Worm (Caenorhabditis elegans) whole organism, early embryonic: ENCODE measurements around the gene ptr-6.

ENCODE experiments used
- B0310.2 ChIP-seq: sonication (generic microtip); optimal IDR thresholded peaks from 2 replicates; lab custom pipeline; 2016; ENCODE audit warnings: mild to moderate bottlenecking, missing genetic modification characterization, missing compliant biosample characterization
- F13C5.2 ChIP-seq: sonication (generic microtip); optimal IDR thresholded peaks from 2 replicates; lab custom pipeline; 2017; ENCODE audit warnings: mild to moderate bottlenecking, missing genetic modification characterization, inconsistent platforms, missing compliant biosample characterization
- aly-1 ChIP-seq: sonication (generic microtip); optimal IDR thresholded peaks from 2 replicates; lab custom pipeline; 2016; ENCODE audit warnings: missing genetic modification characterization, missing compliant biosample characterization
- ama-1 ChIP-seq: fragments of 150-350 bp; optimal IDR thresholded peaks from 2 replicates; lab custom pipeline; 2014
- ceh-13 ChIP-seq: fragments of 200-800 bp; sonication (Bioruptor generic); optimal IDR thresholded peaks from 2 replicates; lab custom pipeline; 2018; ENCODE audit warnings: mild to moderate bottlenecking, missing genetic modification characterization, missing compliant biosample characterization
- flt-1 ChIP-seq: fragments of 200-800 bp; sonication (Bioruptor generic); IDR thresholded peaks from 2 replicates; pipeline ENCODE4 v1.3.6; 2022; ENCODE audit warnings: missing genetic modification characterization, missing compliant biosample characterization
- hmbx-1 ChIP-seq: sonication (generic microtip); optimal IDR thresholded peaks from 2 replicates; lab custom pipeline; 2016; ENCODE audit warnings: mild to moderate bottlenecking, missing genetic modification characterization, missing compliant biosample characterization
- hnd-1 ChIP-seq: sonication (generic microtip); optimal IDR thresholded peaks from 2 replicates; lab custom pipeline; 2016; ENCODE audit warnings: missing genetic modification characterization, missing compliant biosample characterization
- pes-1 ChIP-seq: fragments of 200-800 bp; sonication (Bioruptor generic); IDR thresholded peaks from 2 replicates; pipeline ENCODE4 v1.3.6; 2022; ENCODE audit warnings: missing genetic modification reagents, missing genetic modification characterization, missing compliant biosample characterization
- tbx-11 ChIP-seq: fragments of 200-800 bp; sonication (Bioruptor generic); IDR thresholded peaks from 2 replicates; pipeline ENCODE4 v1.3.6; 2022; ENCODE audit warnings: missing genetic modification characterization, missing compliant biosample characterization
- tra-4 ChIP-seq: sonication (generic microtip); optimal IDR thresholded peaks from 2 replicates; lab custom pipeline; 2017; ENCODE audit warnings: missing genetic modification characterization, missing compliant biosample characterization

DNA sequence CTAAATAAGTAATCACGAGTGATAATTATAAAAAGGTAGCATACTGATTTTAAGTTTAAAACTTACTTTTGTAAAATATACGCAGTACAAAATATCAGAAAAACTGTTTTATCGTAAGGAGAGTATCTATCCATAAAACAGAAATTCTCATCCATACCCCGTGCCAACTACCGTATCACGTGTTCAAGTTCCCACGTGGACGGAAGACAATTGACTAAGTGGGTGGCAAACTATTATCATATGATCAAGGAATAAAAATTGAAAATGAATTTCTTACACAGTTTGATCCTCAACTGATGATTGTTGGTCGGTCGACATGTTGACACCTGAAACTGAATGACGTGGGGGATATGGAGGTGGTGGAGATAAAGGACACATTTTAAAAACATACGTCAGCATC lies 35.6 kb upstream of the ptr-6 start, which contains the start of gene pmt-1:
- TF ChIP-seq ama-1 (lab: Kevin White, UChicago) (no peak), B0310.2 (tag; lab: Kevin White, UChicago) (no peak), flt-1 (GFP tag; lab: Robert Waterston, UW) (no peak), ceh-13 (GFP tag; lab: Kevin White, UChicago) (no peak), aly-1 (tag; lab: Kevin White, UChicago) (no peak), tra-4 (tag; lab: Kevin White, UChicago) (no peak), pes-1 (GFP tag; lab: Robert Waterston, UW) (no peak), hmbx-1 (tag; lab: Kevin White, UChicago) (no peak), tbx-11 (GFP tag; lab: Robert Waterston, UW) (no peak), F13C5.2 (no peak), hnd-1 (tag; lab: Kevin White, UChicago) (no peak)
